Fruit fly (Drosophila melanogaster) whole organism: ENCODE measurements around the gene sphe.

Experiments
- psq ChIP-seq: fragments of >200 bp; optimal IDR thresholded peaks from 2 replicates; lab custom pipeline; 2017
- usp ChIP-seq: fragments of >200 bp; optimal IDR thresholded peaks from 2 replicates; lab custom pipeline; 2017; ENCODE audit warnings: missing biosample characterization, missing genetic modification characterization, mixed read lengths

dm6 chrX:16687400-16688105 is 14.2 kb downstream of the sphe start:
- TF ChIP-seq psq (lab: Kevin White, UChicago) (no peak), usp (GFP tag; lab: Kevin White, UChicago) (no peak)
